Worm (Caenorhabditis elegans) whole organism, young adult: Measurements from ENCODE around the gene rsp-3.

Experiments used
- B0019.2 ChIP-seq: fragments of 200-800 bp; sonication (Bioruptor generic); conservative IDR thresholded peaks from 2 replicates; pipeline ENCODE4 v1.3.6; 2022; ENCODE audit warnings: missing genetic modification reagents, missing genetic modification characterization, missing compliant biosample characterization
- C17E4.6 ChIP-seq: fragments of 200-800 bp; sonication (Bioruptor generic); IDR thresholded peaks from 2 replicates; pipeline ENCODE4 v1.3.6; 2022; ENCODE audit warnings: missing genetic modification reagents, missing genetic modification characterization, missing compliant biosample characterization
- F22D6.2 ChIP-seq: sonication (generic microtip); optimal IDR thresholded peaks from 2 replicates; lab custom pipeline; 2016; ENCODE audit warnings: mild to moderate bottlenecking, missing genetic modification characterization, missing compliant biosample characterization
- F23B12.7 ChIP-seq: sonication (generic microtip); optimal IDR thresholded peaks from 2 replicates; lab custom pipeline; 2017; ENCODE audit warnings: missing genetic modification characterization, mild to moderate bottlenecking, missing compliant biosample characterization, antibody characterized with exemption, moderate library complexity; ENCODE audit not compliant: insufficient read depth
- Y53F4B.3 ChIP-seq: fragments of 200-800 bp; sonication (Bioruptor generic); IDR thresholded peaks from 2 replicates; pipeline ENCODE4 v1.3.6; 2022; ENCODE audit warnings: missing genetic modification reagents, missing genetic modification characterization, missing compliant biosample characterization
- atf-7 ChIP-seq: sonication (generic microtip); optimal IDR thresholded peaks from 2 replicates; lab custom pipeline; 2017; ENCODE audit warnings: mild to moderate bottlenecking, missing genetic modification characterization, missing compliant biosample characterization
- attf-5 ChIP-seq: fragments of 200-800 bp; sonication (Bioruptor generic); optimal IDR thresholded peaks from 2 replicates; lab custom pipeline; 2018; ENCODE audit warnings: mild to moderate bottlenecking, missing genetic modification characterization, missing compliant biosample characterization
- cebp-1 ChIP-seq, 2 experiments: fragments of 200-800 bp in 1 of 2; sonication (Bioruptor generic) in 1 of 2; sonication (generic microtip) in 1 of 2; IDR thresholded peaks in 1 of 2; optimal IDR thresholded peaks in 1 of 2; 2 replicates each; pipeline versions ENCODE4 v1.3.6 to Lab custom; 2017 to 2022; ENCODE audit warnings: missing compliant biosample characterization in 2 of 2, missing genetic modification characterization in 2 of 2, mild to moderate bottlenecking in 1 of 2, missing genetic modification reagents in 1 of 2, moderate library complexity in 1 of 2
- ceh-100 ChIP-seq: fragments of 200-800 bp; sonication (Bioruptor generic); IDR thresholded peaks from 2 replicates; pipeline ENCODE4 v1.3.6; 2022; ENCODE audit warnings: missing genetic modification reagents, missing genetic modification characterization, missing compliant biosample characterization
- ceh-58 ChIP-seq: fragments of 200-800 bp; sonication (Bioruptor generic); IDR thresholded peaks from 2 replicates; pipeline ENCODE4 v1.3.6; 2022; ENCODE audit warnings: missing genetic modification characterization, missing compliant biosample characterization
- ceh-91 ChIP-seq: fragments of 200-800 bp; sonication (Bioruptor generic); IDR thresholded peaks from 2 replicates; pipeline ENCODE4 v1.3.6; 2022; ENCODE audit warnings: missing genetic modification reagents, missing genetic modification characterization, missing compliant biosample characterization
- die-1 ChIP-seq: sonication (generic microtip); optimal IDR thresholded peaks from 2 replicates; lab custom pipeline; 2016; ENCODE audit warnings: missing genotype, mild to moderate bottlenecking, missing genetic modification characterization, missing compliant biosample characterization
- dox-1 ChIP-seq: fragments of 200-800 bp; sonication (Bioruptor generic); IDR thresholded peaks from 2 replicates; pipeline ENCODE4 v1.3.6; 2022; ENCODE audit warnings: missing genetic modification reagents, missing genetic modification characterization, missing compliant biosample characterization
- egl-44 ChIP-seq: fragments of 200-800 bp; sonication (Bioruptor generic); IDR thresholded peaks from 2 replicates; pipeline ENCODE4 v1.3.6; 2022; ENCODE audit warnings: missing genetic modification reagents, missing genetic modification characterization, missing compliant biosample characterization
- hmg-1.2 ChIP-seq: fragments of 200-800 bp; sonication (Bioruptor generic); IDR thresholded peaks from 2 replicates; pipeline ENCODE4 v1.3.6; 2022; ENCODE audit warnings: missing genetic modification reagents, missing genetic modification characterization, missing compliant biosample characterization
- let-526 ChIP-seq: fragments of 200-800 bp; sonication (Bioruptor generic); IDR thresholded peaks from 2 replicates; pipeline ENCODE4 v1.3.6; 2022; ENCODE audit warnings: missing genetic modification reagents, missing genetic modification characterization, missing compliant biosample characterization
- let-607 ChIP-seq, 2 experiments: fragments of 200-800 bp in 1 of 2; sonication (Bioruptor generic) in 1 of 2; sonication (generic microtip) in 1 of 2; optimal IDR thresholded peaks; 2 replicates each; lab custom pipeline; 2016 to 2018; ENCODE audit warnings: mild to moderate bottlenecking in 2 of 2, missing compliant biosample characterization in 2 of 2, missing genetic modification characterization in 2 of 2, moderate library complexity in 2 of 2, missing genotype in 1 of 2
- lin-26 ChIP-seq: fragments of 200-800 bp; sonication (Bioruptor generic); IDR thresholded peaks from 2 replicates; pipeline ENCODE4 v1.3.6; 2022; ENCODE audit warnings: missing genetic modification reagents, missing genetic modification characterization, missing compliant biosample characterization
- lin-35 ChIP-seq, 3 experiments: fragments of 150-350 bp in 2 of 3; sonication (generic microtip) in 1 of 3; optimal IDR thresholded peaks; 2 replicates each; lab custom pipeline; 2014 to 2018; ENCODE audit warnings: missing biosample characterization in 3 of 3, missing genetic modification characterization in 3 of 3, missing genetic modification reagents in 3 of 3
- lin-40 ChIP-seq: sonication (generic microtip); optimal IDR thresholded peaks from 2 replicates; lab custom pipeline; 2016; ENCODE audit warnings: missing genetic modification characterization, mild to moderate bottlenecking, missing compliant biosample characterization, missing genotype, missing genetic modification reagents
- lsy-27 ChIP-seq: sonication (generic microtip); optimal IDR thresholded peaks from 2 replicates; lab custom pipeline; 2017; ENCODE audit warnings: missing genetic modification characterization, mild to moderate bottlenecking, missing compliant biosample characterization, antibody characterized with exemption, missing genotype, borderline replicate concordance; ENCODE audit not compliant: insufficient read depth
- mcd-1 ChIP-seq: fragments of 200-800 bp; sonication (Bioruptor generic); IDR thresholded peaks from 2 replicates; pipeline ENCODE4 v1.3.6; 2022; ENCODE audit warnings: missing genetic modification reagents, missing genetic modification characterization, missing compliant biosample characterization
- nfyb-1 ChIP-seq: fragments of 200-800 bp; sonication (Bioruptor generic); IDR thresholded peaks from 2 replicates; pipeline ENCODE4 v1.3.6; 2022; ENCODE audit warnings: missing genetic modification reagents, missing genetic modification characterization, missing compliant biosample characterization
- nhr-80 ChIP-seq: sonication (generic microtip); optimal IDR thresholded peaks from 2 replicates; lab custom pipeline; 2016; ENCODE audit warnings: missing genetic modification characterization, missing compliant biosample characterization
- nhr-90 ChIP-seq: sonication (generic microtip); optimal IDR thresholded peaks from 2 replicates; lab custom pipeline; 2016; ENCODE audit warnings: missing genotype, mild to moderate bottlenecking, missing genetic modification characterization, missing compliant biosample characterization
- rcor-1 ChIP-seq: fragments of 200-800 bp; sonication (Bioruptor generic); IDR thresholded peaks from 2 replicates; pipeline ENCODE4 v1.3.6; 2022; ENCODE audit warnings: missing genetic modification reagents, missing genetic modification characterization, missing compliant biosample characterization
- sea-2 ChIP-seq: fragments of 200-800 bp; sonication (Bioruptor generic); IDR thresholded peaks from 2 replicates; pipeline ENCODE4 v1.3.6; 2022; ENCODE audit warnings: missing genetic modification characterization, missing compliant biosample characterization
- snpc-4 ChIP-seq, 5 experiments: fragments of 150-350 bp in 1 of 5; sonication (generic microtip) in 4 of 5; optimal IDR thresholded peaks; 2 replicates each; lab custom pipeline; 2014 to 2018; ENCODE audit warnings: missing genetic modification characterization in 5 of 5, missing biosample characterization in 3 of 5, antibody characterized with exemption in 2 of 5, mild to moderate bottlenecking in 2 of 5, missing compliant biosample characterization in 2 of 5, missing genotype in 2 of 5, moderate library complexity in 2 of 5, missing genetic modification reagents in 1 of 5
- tbp1 ChIP-seq: fragments of 200-800 bp; sonication (Bioruptor generic); optimal IDR thresholded peaks from 2 replicates; lab custom pipeline; 2018; ENCODE audit warnings: mild to moderate bottlenecking, missing genetic modification characterization, missing compliant biosample characterization
- unc-62 ChIP-seq: fragments of 150-350 bp; optimal IDR thresholded peaks from 2 replicates; lab custom pipeline; 2014; ENCODE audit warnings: missing biosample characterization, missing genetic modification reagents, missing genetic modification characterization
- ztf-3 ChIP-seq: fragments of 200-800 bp; sonication (Bioruptor generic); optimal IDR thresholded peaks from 2 replicates; lab custom pipeline; 2018; ENCODE audit warnings: mild to moderate bottlenecking, missing genetic modification characterization, missing compliant biosample characterization

The rsp-3 gene

DNA sequence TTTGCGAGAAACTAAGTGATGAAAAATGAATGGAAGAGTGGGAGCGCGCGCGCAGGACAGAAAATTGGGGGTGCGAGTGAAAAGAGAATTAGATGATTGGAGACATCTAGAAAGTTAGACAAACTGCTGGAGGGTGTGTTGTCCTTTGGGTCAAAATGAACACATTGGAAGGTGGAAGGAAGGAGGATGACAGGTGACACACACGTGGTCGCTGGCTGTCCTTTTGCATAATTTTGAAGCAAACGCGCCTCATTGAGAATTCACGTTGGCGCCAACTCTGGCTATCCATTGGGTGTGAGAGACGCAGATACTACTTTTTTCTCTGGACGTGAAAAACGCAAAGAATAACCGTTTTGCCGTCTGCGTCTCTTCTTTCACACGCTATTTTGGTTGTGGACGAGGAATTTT lies 22.2 kb downstream of the rsp-3 start:
- TF ChIP-seq hmg-1.2 (GFP tag; lab: Robert Waterston, UW) = peak; percentile 44; the same call in 1 of the 2 replicates
- peak; percentile 75 for TF ChIP-seq mcd-1 (GFP tag; lab: Robert Waterston, UW)
- peak; percentile 16 for TF ChIP-seq attf-5 (GFP tag; lab: Kevin White, UChicago)
- 0 out of 2 replicates have a peak, but pooled peaks have one; percentile 22 for TF ChIP-seq nfyb-1 (GFP tag; lab: Robert Waterston, UW)

DNA sequence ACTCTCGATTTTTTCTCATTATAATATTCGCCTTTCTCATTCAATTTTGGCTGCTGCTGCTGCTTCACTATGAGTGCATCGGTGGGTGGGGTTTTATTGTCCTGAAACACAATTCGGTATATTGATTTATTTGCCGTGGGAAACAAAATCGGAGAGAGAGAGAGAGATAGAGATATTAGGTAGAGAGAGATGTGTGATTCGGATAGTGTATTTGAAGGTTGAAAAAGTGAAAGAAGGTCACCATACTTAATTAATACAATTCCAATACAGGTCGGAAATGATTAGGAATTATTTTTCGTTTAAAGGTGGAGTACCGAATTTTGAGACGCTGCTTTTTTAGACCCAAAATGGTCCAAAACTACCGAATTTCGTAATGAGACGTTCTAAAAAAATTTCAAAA lies 25.5 kb downstream of the rsp-3 start, which contains the start of gene tpst-1:
TSS of gene tpst-1 (minus strand) at position 101 of the 400 bp plus-strand sequence.
- TF ChIP-seq lsy-27 (tag; lab: Kevin White, UChicago) (no peak), sea-2 (GFP tag; lab: Robert Waterston, UW) (no peak), F22D6.2 (tag; lab: Kevin White, UChicago) (no peak), rcor-1 (GFP tag; lab: Robert Waterston, UW) (no peak), F23B12.7 (tag; lab: Kevin White, UChicago) (no peak), Y53F4B.3 (no peak), die-1 (tag; lab: Kevin White, UChicago) (no peak), ceh-91 (GFP tag; lab: Robert Waterston, UW) (no peak), let-526 (GFP tag; lab: Robert Waterston, UW) (no peak), ceh-100 (GFP tag; lab: Robert Waterston, UW) (no peak)

DNA sequence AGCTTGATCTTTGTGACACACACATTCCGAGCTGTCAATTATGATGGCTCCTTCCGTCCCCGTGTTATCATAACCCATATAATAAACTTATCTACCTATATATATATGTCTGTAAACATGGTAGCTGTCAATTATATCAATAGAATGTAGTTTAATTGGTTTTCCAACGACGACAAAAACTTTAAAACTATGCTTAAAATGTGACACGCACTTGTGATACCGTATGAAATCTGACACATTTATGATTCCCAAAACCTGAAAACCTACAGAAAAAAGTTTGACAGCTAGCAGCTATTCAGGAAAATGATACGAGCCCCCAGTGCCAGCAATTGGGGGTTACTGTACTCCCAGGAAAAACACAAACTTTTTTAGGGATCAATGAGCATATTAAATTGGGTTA lies 29.1 kb downstream of the rsp-3 start:
- no peak for TF ChIP-seq cebp-1 (GFP tag; IDR thresholded peaks at IDR 0.05; lab: Robert Waterston, UW)
- TF ChIP-seq cebp-1 (tag; optimal IDR thresholded peaks at IDR 0.05; lab: Kevin White, UChicago) = peak; percentile 10
- no peak for TF ChIP-seq snpc-4 (GFP tag; optimal IDR thresholded peaks at IDR 0.05; lab: Kevin White, UChicago)
- peak in 1 of 4 experiments; percentile 2 for TF ChIP-seq snpc-4 (tag; optimal IDR thresholded peaks at IDR 0.05; lab: Kevin White, UChicago)
- TF ChIP-seq dox-1 (GFP tag; lab: Robert Waterston, UW) = peak; percentile 23; the same call in 1 of the 2 replicates
- peak; percentile 88 for TF ChIP-seq nhr-80
- TF ChIP-seq lin-35 (GFP tag; optimal IDR thresholded peaks at IDR 0.05; lab: Kevin White, UChicago) = no peak
- TF ChIP-seq unc-62 (GFP tag; lab: Kevin White, UChicago) = peak; percentile 63
- TF ChIP-seq ceh-58 (GFP tag; lab: Robert Waterston, UW) = no peak
- no peak for TF ChIP-seq B0019.2
- TF ChIP-seq die-1 (tag; lab: Kevin White, UChicago) = no peak
- peak; percentile 54 for TF ChIP-seq ztf-3 (GFP tag; lab: Kevin White, UChicago)
- TF ChIP-seq lin-40 (tag; lab: Kevin White, UChicago) = peak; percentile 7
- TF ChIP-seq lin-26 (GFP tag; lab: Robert Waterston, UW) = no peak
- 0 out of 2 replicates have a peak, but pooled peaks have one; percentile 16 for TF ChIP-seq egl-44
- peak; percentile 7 for TF ChIP-seq nhr-90 (tag; lab: Kevin White, UChicago)
- peak; percentile 22 for TF ChIP-seq tbp1
- peak; percentile 47 to 81 for TF ChIP-seq let-607 (tag; optimal IDR thresholded peaks at IDR 0.05; lab: Kevin White, UChicago)
- TF ChIP-seq atf-7 (tag; lab: Kevin White, UChicago) = peak; percentile 42

DNA sequence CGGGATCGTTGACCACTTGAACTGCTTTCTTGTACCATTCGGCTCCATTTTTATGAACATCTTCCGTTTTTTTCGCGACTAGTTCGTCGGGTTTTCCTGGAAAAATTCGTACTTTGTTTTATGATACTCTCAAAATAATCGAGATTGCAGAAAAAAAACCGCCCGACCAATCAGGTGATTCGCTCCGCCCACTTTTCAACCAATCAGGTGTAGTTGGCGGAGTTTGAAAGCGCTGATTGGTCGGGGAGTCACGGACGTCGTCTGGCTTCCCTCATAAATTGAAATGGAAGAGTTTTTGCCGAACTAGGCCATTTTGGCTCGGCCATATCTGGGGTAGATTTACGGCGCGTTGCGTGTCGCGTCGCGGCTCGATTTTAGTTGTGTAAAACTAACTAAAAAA lies 35.1 kb downstream of the rsp-3 start:
- TF ChIP-seq C17E4.6 = no peak
- TF ChIP-seq nfyb-1 (GFP tag; lab: Robert Waterston, UW) = peak; percentile 73
